Fruit fly (Drosophila melanogaster) whole organism, embryonic: ENCODE data around the gene swa.

ENCODE experiments used
- Adf1 ChIP-seq: fragments of 200-800 bp; sonication (Bioruptor generic); IDR thresholded peaks from 2 replicates; pipeline ENCODE4 v1.3.6; 2022; ENCODE audit warnings: missing biosample characterization, missing genetic modification characterization
- CG10274 ChIP-seq: fragments of 200-800 bp; sonication (Bioruptor generic); optimal IDR thresholded peaks from 3 replicates; lab custom pipeline; 2017; ENCODE audit warnings: missing biosample characterization, mild to moderate bottlenecking, missing genetic modification characterization
- CG11093 ChIP-seq: fragments of 200-800 bp; sonication (Bioruptor generic); IDR thresholded peaks from 3 replicates; pipeline ENCODE4 v1.3.6; 2022; ENCODE audit warnings: missing biosample characterization, missing genetic modification characterization
- CG12155 ChIP-seq: fragments of 200-800 bp; sonication (Bioruptor generic); optimal IDR thresholded peaks from 3 replicates; lab custom pipeline; 2016; ENCODE audit warnings: missing biosample characterization, missing genetic modification characterization
- CG13296 ChIP-seq: fragments of 200-800 bp; sonication (Bioruptor generic); optimal IDR thresholded peaks from 3 replicates; lab custom pipeline; 2018; ENCODE audit warnings: missing biosample characterization, mild to moderate bottlenecking, missing genetic modification characterization
- CG1602 ChIP-seq: fragments of 200-800 bp; sonication (Bioruptor generic); optimal IDR thresholded peaks from 3 replicates; lab custom pipeline; 2016; ENCODE audit warnings: missing biosample characterization, missing genetic modification characterization
- CG1603 ChIP-seq: fragments of 200-800 bp; sonication (Bioruptor generic); optimal IDR thresholded peaks from 2 replicates; lab custom pipeline; 2019; ENCODE audit warnings: missing biosample characterization, mild to moderate bottlenecking, missing genetic modification characterization, moderate library complexity
- CG17361 ChIP-seq: fragments of 200-800 bp; sonication (Bioruptor generic); IDR thresholded peaks from 3 replicates; pipeline ENCODE4 v1.3.6; 2022; ENCODE audit warnings: missing biosample characterization, missing genetic modification characterization
- CG17829 ChIP-seq: fragments of 200-800 bp; optimal IDR thresholded peaks from 2 replicates; lab custom pipeline; 2019; ENCODE audit warnings: missing biosample characterization, mild to moderate bottlenecking, missing genetic modification characterization, moderate library complexity
- CG18476 ChIP-seq: fragments of 200-800 bp; sonication (Bioruptor generic); optimal IDR thresholded peaks from 2 replicates; lab custom pipeline; 2016; ENCODE audit warnings: missing biosample characterization, mild to moderate bottlenecking, missing genetic modification characterization
- CG18599 ChIP-seq: fragments of 200-800 bp; sonication (Bioruptor generic); optimal IDR thresholded peaks from 3 replicates; lab custom pipeline; 2017; ENCODE audit warnings: missing biosample characterization, missing genetic modification characterization, mild to moderate bottlenecking, moderate library complexity, missing genetic modification reagents
- CG2678 ChIP-seq: fragments of 200-800 bp; sonication (Bioruptor generic); optimal IDR thresholded peaks from 3 replicates; lab custom pipeline; 2019; ENCODE audit warnings: missing biosample characterization, mild to moderate bottlenecking, missing genetic modification characterization, moderate library complexity
- CG2712 ChIP-seq: fragments of 200-800 bp; optimal IDR thresholded peaks from 3 replicates; lab custom pipeline; 2019; ENCODE audit warnings: missing biosample characterization, mild to moderate bottlenecking, missing genetic modification characterization, moderate library complexity
- CG3163 ChIP-seq: fragments of 200-800 bp; sonication (Bioruptor generic); optimal IDR thresholded peaks from 3 replicates; lab custom pipeline; 2016; ENCODE audit warnings: missing biosample characterization, missing genetic modification characterization
- CG32772 ChIP-seq: fragments of 200-800 bp; sonication (Bioruptor generic); IDR thresholded peaks from 2 replicates; pipeline ENCODE4 v1.3.6; 2022; ENCODE audit warnings: missing biosample characterization, missing genetic modification characterization
- CG42726 ChIP-seq: fragments of 200-800 bp; sonication (Bioruptor generic); IDR thresholded peaks from 2 replicates; pipeline ENCODE4 v1.3.6; 2022; ENCODE audit warnings: missing biosample characterization, missing genetic modification characterization; ENCODE audit not compliant: partially characterized antibody
- CG6654 ChIP-seq: fragments of 200-800 bp; sonication (Bioruptor generic); optimal IDR thresholded peaks from 2 replicates; lab custom pipeline; 2017; ENCODE audit warnings: missing biosample characterization, mild to moderate bottlenecking, missing genetic modification characterization
- CG6854 ChIP-seq: fragments of 200-800 bp; sonication (Bioruptor generic); optimal IDR thresholded peaks from 3 replicates; lab custom pipeline; 2017; ENCODE audit warnings: missing biosample characterization, mild to moderate bottlenecking, missing genetic modification characterization
- D19B ChIP-seq: fragments of 200-800 bp; sonication (Bioruptor generic); optimal IDR thresholded peaks from 2 replicates; lab custom pipeline; 2017; ENCODE audit warnings: missing biosample characterization, mild to moderate bottlenecking, missing genetic modification characterization
- Dll ChIP-seq: fragments of 200-800 bp; sonication (Bioruptor generic); IDR thresholded peaks from 4 replicates; pipeline ENCODE4 v1.3.6; 2022; ENCODE audit warnings: missing biosample characterization, missing genetic modification characterization; ENCODE audit not compliant: partially characterized antibody
- Doc3 ChIP-seq: fragments of 200-800 bp; sonication (Bioruptor generic); IDR thresholded peaks from 3 replicates; pipeline ENCODE4 v1.3.6; 2022; ENCODE audit warnings: missing biosample characterization, missing genetic modification characterization; ENCODE audit not compliant: partially characterized antibody
- Dref ChIP-seq: fragments of 200-800 bp; sonication (Bioruptor generic); IDR thresholded peaks from 2 replicates; pipeline ENCODE4 v1.3.6; 2022; ENCODE audit warnings: missing biosample characterization, missing genetic modification characterization
- Drgx ChIP-seq: fragments of 200-800 bp; sonication (Bioruptor generic); IDR thresholded peaks from 2 replicates; pipeline ENCODE4 v1.3.6; 2022; ENCODE audit warnings: missing biosample characterization, missing genetic modification characterization
- GATAe ChIP-seq: fragments of 200-800 bp; sonication (Bioruptor generic); conservative IDR thresholded peaks from 2 replicates; pipeline ENCODE4 v1.3.6; 2022; ENCODE audit warnings: missing biosample characterization, missing genetic modification characterization
- HHEX ChIP-seq: fragments of 200-800 bp; sonication (Bioruptor generic); optimal IDR thresholded peaks from 3 replicates; lab custom pipeline; 2017; ENCODE audit warnings: missing biosample characterization, mild to moderate bottlenecking, missing genetic modification characterization, missing genetic modification reagents
- Hey ChIP-seq: fragments of 200-800 bp; sonication (Bioruptor generic); optimal IDR thresholded peaks from 3 replicates; lab custom pipeline; 2018; ENCODE audit warnings: missing biosample characterization, mild to moderate bottlenecking, missing genetic modification characterization
- Mrtf ChIP-seq: fragments of 200-800 bp; sonication (Bioruptor generic); IDR thresholded peaks from 3 replicates; pipeline ENCODE4 v1.3.6; 2022; ENCODE audit warnings: missing biosample characterization, missing genetic modification characterization
- PHDP ChIP-seq: fragments of 200-800 bp; sonication (Bioruptor generic); optimal IDR thresholded peaks from 3 replicates; lab custom pipeline; 2018; ENCODE audit warnings: missing biosample characterization, mild to moderate bottlenecking, missing genetic modification characterization, moderate library complexity
- Ssrp ChIP-seq: fragments of 200-800 bp; sonication (Bioruptor generic); optimal IDR thresholded peaks from 2 replicates; lab custom pipeline; 2018; ENCODE audit warnings: missing biosample characterization, mild to moderate bottlenecking, missing genetic modification characterization, moderate library complexity
- ase ChIP-seq: fragments of 200-800 bp; sonication (Bioruptor generic); IDR thresholded peaks from 3 replicates; pipeline ENCODE4 v1.3.6; 2022; ENCODE audit warnings: missing biosample characterization, missing genetic modification characterization
- cg ChIP-seq: fragments of 200-800 bp; sonication (Bioruptor generic); optimal IDR thresholded peaks from 3 replicates; lab custom pipeline; 2019; ENCODE audit warnings: missing biosample characterization, mild to moderate bottlenecking, missing genetic modification characterization, moderate library complexity
- chinmo ChIP-seq: fragments of 200-800 bp; sonication (Bioruptor generic); IDR thresholded peaks from 4 replicates; pipeline ENCODE4 v1.3.6; 2022; ENCODE audit warnings: missing biosample characterization, missing genetic modification characterization; ENCODE audit not compliant: partially characterized antibody
- chm ChIP-seq: fragments of 200-800 bp; sonication (Bioruptor generic); IDR thresholded peaks from 2 replicates; pipeline ENCODE4 v1.3.6; 2022; ENCODE audit warnings: missing biosample characterization, missing genetic modification characterization
- dati ChIP-seq: fragments of 200-800 bp; sonication (Bioruptor generic); IDR thresholded peaks from 2 replicates; pipeline ENCODE4 v1.3.6; 2022; ENCODE audit warnings: missing biosample characterization, missing genetic modification characterization
- dysf ChIP-seq: fragments of 200-800 bp; sonication (Bioruptor generic); IDR thresholded peaks from 3 replicates; pipeline ENCODE4 v1.3.6; 2022; ENCODE audit warnings: missing biosample characterization, missing genetic modification characterization
- gcm2 ChIP-seq: fragments of 200-800 bp; sonication (Bioruptor generic); optimal IDR thresholded peaks from 2 replicates; lab custom pipeline; 2016; ENCODE audit warnings: missing biosample characterization, missing genetic modification characterization
- ham ChIP-seq: fragments of 200-800 bp; sonication (Bioruptor generic); IDR thresholded peaks from 2 replicates; pipeline ENCODE4 v1.3.6; 2022; ENCODE audit warnings: missing biosample characterization, missing genetic modification characterization
- hth ChIP-seq: fragments of >200 bp; optimal IDR thresholded peaks from 2 replicates; lab custom pipeline; 2017; ENCODE audit warnings: inconsistent platforms
- lbe ChIP-seq: fragments of 200-800 bp; sonication (Bioruptor generic); optimal IDR thresholded peaks from 2 replicates; lab custom pipeline; 2016; ENCODE audit warnings: missing biosample characterization, mild to moderate bottlenecking, missing genetic modification characterization
- org-1 ChIP-seq: fragments of 200-800 bp; sonication (Bioruptor generic); optimal IDR thresholded peaks from 2 replicates; lab custom pipeline; 2017; ENCODE audit warnings: missing biosample characterization, missing genetic modification characterization
- pan ChIP-seq, 4 experiments: fragments of >200 bp in 3 of 4; fragments of 200-800 bp in 1 of 4; sonication (Bioruptor generic) in 1 of 4; optimal IDR thresholded peaks in 3 of 4; IDR thresholded peaks in 1 of 4; 2 replicates each; pipeline versions ENCODE4 v1.3.6 to Lab custom; 2017 to 2022; ENCODE audit warnings: missing biosample characterization in 2 of 4, missing genetic modification characterization in 2 of 4, mixed read lengths in 1 of 4
- phol ChIP-seq: fragments of 200-800 bp; sonication (Bioruptor generic); optimal IDR thresholded peaks from 3 replicates; lab custom pipeline; 2018; ENCODE audit warnings: missing biosample characterization, mild to moderate bottlenecking, missing genetic modification characterization, moderate library complexity
- pita ChIP-seq: fragments of 200-800 bp; sonication (Bioruptor generic); optimal IDR thresholded peaks from 2 replicates; lab custom pipeline; 2017; ENCODE audit warnings: missing biosample characterization, mild to moderate bottlenecking, missing genetic modification characterization
- row ChIP-seq: fragments of 200-800 bp; sonication (Bioruptor generic); IDR thresholded peaks from 3 replicates; pipeline ENCODE4 v1.3.6; 2022; ENCODE audit warnings: missing biosample characterization, missing genetic modification characterization
- slou ChIP-seq: fragments of 200-800 bp; sonication (Bioruptor generic); optimal IDR thresholded peaks from 3 replicates; lab custom pipeline; 2016; ENCODE audit warnings: missing biosample characterization, missing genetic modification characterization
- sug ChIP-seq: fragments of 200-800 bp; optimal IDR thresholded peaks from 2 replicates; lab custom pipeline; 2019; ENCODE audit warnings: missing biosample characterization, mild to moderate bottlenecking, missing genetic modification characterization, moderate library complexity
- tap ChIP-seq: fragments of 200-800 bp; optimal IDR thresholded peaks from 3 replicates; lab custom pipeline; 2019; ENCODE audit warnings: missing biosample characterization, mild to moderate bottlenecking, missing genetic modification characterization, moderate library complexity
- trem ChIP-seq: fragments of 200-800 bp; optimal IDR thresholded peaks from 3 replicates; lab custom pipeline; 2019; ENCODE audit warnings: missing biosample characterization, mild to moderate bottlenecking, missing genetic modification characterization, moderate library complexity
- vfl ChIP-seq: fragments of 200-800 bp; sonication (Bioruptor generic); optimal IDR thresholded peaks from 2 replicates; lab custom pipeline; 2016; ENCODE audit warnings: missing biosample characterization, missing genetic modification characterization

Gene swa

dm6 chrX:6356748-6357397 lies 8.6 kb downstream of the swa start (continued):
- TF ChIP-seq CG32772 (GFP tag; lab: Robert Waterston, UW) (peak; percentile 42; the same call in 1 of the 2 replicates), HHEX (no peak), Doc3 (GFP tag; lab: Robert Waterston, UW) (no peak), GATAe (peak; percentile 93), PHDP (tag; lab: Kevin White, UChicago) (peak; percentile 21), CG11093 (no peak), phol (tag; lab: Kevin White, UChicago) (no peak), org-1 (GFP tag; lab: Kevin White, UChicago) (no peak), row (peak; percentile 67), pita (GFP tag; lab: Kevin White, UChicago) (no peak), CG42726 (GFP tag; lab: Robert Waterston, UW) (no peak), CG2712 (tag; lab: Kevin White, UChicago) (peak; percentile 16), Ssrp (tag; lab: Kevin White, UChicago) (no peak), ham (GFP tag; lab: Robert Waterston, UW) (no peak), D19B (GFP tag; lab: Kevin White, UChicago) (peak; percentile 3), pan (optimal IDR thresholded peaks at IDR 0.05; lab: Kevin White, UChicago) (no peak), pan (GFP tag; optimal IDR thresholded peaks at IDR 0.05 in 1 of 2, IDR thresholded peaks at IDR 0.05 in 1 of 2) (peak in 1 of 2 experiments; percentile 25), CG18599 (peak; percentile 3), chm (GFP tag; lab: Robert Waterston, UW) (no peak), CG13296 (GFP tag; lab: Kevin White, UChicago) (peak; percentile 25), vfl (GFP tag; lab: Kevin White, UChicago) (no peak), Adf1 (GFP tag; lab: Robert Waterston, UW) (peak; percentile 31; the same call in 1 of the 2 replicates), chinmo (peak; percentile 71; the same call in 2 of the 4 replicates), CG6654 (GFP tag; lab: Kevin White, UChicago) (no peak), hth (lab: Kevin White, UChicago) (no peak), Mrtf (GFP tag; lab: Robert Waterston, UW) (no peak), CG17361 (0 out of 3 replicates have a peak, but pooled peaks have one; percentile 15), cg (GFP tag; lab: Kevin White, UChicago) (peak; percentile 54), trem (tag; lab: Kevin White, UChicago) (no peak), Dref (GFP tag; lab: Robert Waterston, UW) (no peak), dysf (GFP tag; lab: Robert Waterston, UW) (peak; percentile 51; the same call in 2 of the 3 replicates), CG6854 (GFP tag; lab: Kevin White, UChicago) (peak; percentile 5), CG1603 (tag; lab: Kevin White, UChicago) (no peak), tap (tag; lab: Kevin White, UChicago) (no peak), CG10274 (peak; percentile 2), lbe (no peak), Hey (tag; lab: Kevin White, UChicago) (peak; percentile 75), CG18476 (GFP tag; lab: Kevin White, UChicago) (no peak), CG12155 (GFP tag; lab: Kevin White, UChicago) (no peak), Dll (GFP tag; lab: Robert Waterston, UW) (no peak), gcm2 (GFP tag; lab: Kevin White, UChicago) (no peak), dati (GFP tag; lab: Robert Waterston, UW) (no peak), CG17829 (tag; lab: Kevin White, UChicago) (no peak), sug (tag; lab: Kevin White, UChicago) (peak; percentile 94), CG3163 (GFP tag; lab: Kevin White, UChicago) (no peak), slou (GFP tag; lab: Kevin White, UChicago) (no peak), ase (0 out of 3 replicates have a peak, but pooled peaks have one; percentile 18), CG2678 (tag; lab: Kevin White, UChicago) (peak; percentile 44), CG1602 (no peak), Drgx (GFP tag; lab: Robert Waterston, UW) (peak; percentile 54)
